Fruit fly (Drosophila melanogaster) Kc167 (cell line): ENCODE results near the gene CG4935.

ENCODE experiments used
- Myc ChIP-seq: fragments of >200 bp; optimal IDR thresholded peaks from 2 replicates; lab custom pipeline; 2017; ENCODE audit warnings: missing external identifiers
- Sin3A ChIP-seq: fragments of >200 bp; optimal IDR thresholded peaks from 2 replicates; lab custom pipeline; 2018; ENCODE audit warnings: missing external identifiers
- h ChIP-seq: fragments of >200 bp; optimal IDR thresholded peaks from 3 replicates; lab custom pipeline; 2018; ENCODE audit warnings: missing external identifiers
- psq ChIP-seq: fragments of >200 bp; optimal IDR thresholded peaks from 2 replicates; lab custom pipeline; 2017; ENCODE audit warnings: missing external identifiers
- ttk ChIP-seq: sonication (Bioruptor generic); optimal IDR thresholded peaks from 2 replicates; lab custom pipeline; 2017; ENCODE audit warnings: missing external identifiers

dm6 chr2L:16307026-16307703 lies 45.2 kb downstream of the CG4935 start, which contains the start of the genes CG5861 and Syx5:
- TF ChIP-seq psq (lab: Kevin White, UChicago) (no peak), h (lab: Kevin White, UChicago) (no peak), ttk (lab: Kevin White, UChicago) (no peak), Myc (lab: Kevin White, UChicago) (no peak), Sin3A (lab: Kevin White, UChicago) (no peak)
